Fruit fly (Drosophila melanogaster): Measurements from ENCODE around the gene CG43901.

DNA sequence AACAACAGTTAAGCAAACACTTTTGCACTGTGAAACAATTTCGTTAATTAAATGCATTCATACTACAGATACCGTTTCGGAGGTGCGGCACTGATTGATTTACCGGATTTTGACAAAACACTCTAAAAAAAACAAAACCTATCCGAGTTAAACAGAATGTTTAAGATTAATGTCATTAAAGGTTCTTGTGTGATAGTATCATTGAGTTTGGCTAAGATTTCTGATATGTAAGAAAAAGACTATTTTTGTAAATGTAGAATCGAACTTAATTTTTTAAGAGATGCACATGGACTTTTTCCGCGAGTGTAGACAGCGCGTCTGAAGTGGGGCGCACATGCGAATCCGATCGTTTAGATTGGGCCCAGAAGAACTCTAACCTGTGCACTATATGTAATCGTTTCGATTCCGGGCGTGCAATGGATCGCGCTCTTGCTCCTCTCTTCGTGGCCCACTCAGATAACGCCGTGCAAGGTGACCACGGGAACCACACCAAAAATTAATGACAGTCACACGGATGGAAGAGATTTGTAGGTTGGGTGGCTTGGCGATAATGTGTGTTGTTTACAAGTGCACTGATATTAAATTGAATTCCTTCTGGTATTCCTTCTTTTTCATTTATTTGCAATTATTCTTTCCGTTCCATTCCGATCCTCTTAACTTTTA, 15.5 kb upstream of the CG43901 start:
- TF ChIP-seq insv (optimal IDR thresholded peaks at IDR 0.05) (no peak), ttk (optimal IDR thresholded peaks at IDR 0.05) (no peak), psq (optimal IDR thresholded peaks at IDR 0.05) (no peak), Sin3A (optimal IDR thresholded peaks at IDR 0.05) (no peak)

All from Kc167 (cell line).